Worm (Caenorhabditis elegans): ENCODE measurements around the gene srx-20.

The srx-20 gene

DNA sequence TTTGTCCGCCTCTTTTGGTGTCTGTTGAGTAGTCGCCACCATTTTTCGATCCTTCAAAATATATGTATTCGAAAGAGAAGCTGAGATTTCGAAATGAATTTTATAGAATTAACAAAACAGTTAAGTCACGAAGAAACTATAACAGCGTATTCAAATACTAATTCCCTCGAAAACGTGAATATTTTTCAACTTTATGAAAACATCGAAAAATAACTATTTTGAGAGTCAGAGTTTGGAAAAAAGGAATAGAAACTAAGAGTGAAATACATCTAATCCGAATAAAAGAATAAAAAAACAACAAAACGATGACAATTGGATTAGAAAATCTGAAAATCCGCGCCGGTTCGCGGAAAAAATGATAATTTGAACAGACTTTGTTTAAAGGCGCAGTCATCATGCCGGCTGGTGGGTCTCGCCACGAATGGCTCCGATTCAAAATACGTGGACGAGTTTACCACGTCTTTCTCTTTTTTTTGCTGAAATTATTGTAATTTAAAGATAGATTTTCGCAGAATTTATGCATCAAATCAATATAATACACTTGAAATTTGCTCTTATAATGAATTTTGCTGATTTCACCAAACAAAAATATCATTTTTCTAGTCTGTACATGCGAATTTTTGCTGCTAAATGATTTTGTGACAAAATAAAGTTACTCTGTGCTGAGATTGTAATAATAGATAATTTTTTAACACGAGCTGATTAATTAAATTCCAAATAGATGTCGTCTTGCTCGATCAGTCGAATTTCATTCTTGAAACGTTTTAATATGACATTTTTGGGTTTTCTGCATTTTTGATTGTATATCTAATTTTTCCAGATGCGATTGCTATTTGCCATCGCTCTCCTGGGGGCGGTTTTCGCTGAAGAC is 42.2 kb downstream of the srx-20 start, which contains the start of the genes rpn-1 and ribo-1:
Gene rpn-1 (minus strand): TSS at position 51 of the 871 bp plus-strand sequence.
Gene ribo-1 (plus strand): TSS at position 821 of the 871 bp plus-strand sequence.
- no peak for TF ChIP-seq him-1 (tag; optimal IDR thresholded peaks at IDR 0.05)
- TF ChIP-seq W03F9.2 (tag; optimal IDR thresholded peaks at IDR 0.05), result peak; percentile 60

- no peak for TF ChIP-seq W03F9.2 (tag; optimal IDR thresholded peaks at IDR 0.05)
- no peak for TF ChIP-seq him-1 (tag; optimal IDR thresholded peaks at IDR 0.05)
- TF ChIP-seq dao-5 (tag; optimal IDR thresholded peaks at IDR 0.05), result no peak
Measured at ce11 chrIV:6912851-6913588, 45.1 kb downstream of the srx-20 start, which contains the start of gene T22D1.3. T22D1.3 (plus strand) TSS chrIV:6913538.

DNA sequence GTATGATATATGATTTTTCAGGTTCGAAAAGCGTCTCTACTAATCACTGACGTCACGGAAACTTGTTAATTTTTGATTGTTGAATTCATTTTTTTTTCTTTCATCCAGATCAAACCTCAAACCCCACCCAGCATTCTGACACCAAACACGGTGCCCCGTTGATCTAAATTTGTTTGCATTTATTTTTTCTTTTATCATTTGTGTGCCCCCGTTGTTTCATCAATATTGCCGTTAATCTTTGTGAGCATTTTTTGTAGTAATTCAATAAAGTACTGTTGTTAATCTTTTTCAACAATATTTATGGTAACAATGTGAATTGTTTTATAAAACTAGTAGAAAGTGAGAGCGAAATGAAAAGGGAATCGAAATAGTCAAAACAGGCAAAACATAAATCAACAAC is 48.9 kb downstream of the srx-20 start:
- no peak for TF ChIP-seq him-1 (tag; optimal IDR thresholded peaks at IDR 0.05)
- TF ChIP-seq dao-5 (tag; optimal IDR thresholded peaks at IDR 0.05), result no peak
- no peak for TF ChIP-seq W03F9.2 (tag; optimal IDR thresholded peaks at IDR 0.05)

All from whole organism, L4/young adult.